Fruit fly (Drosophila melanogaster): ENCODE results near the gene CycT.

CycT gene

dm6 chr3L:17579121-17579520 lies 21.5 kb upstream of the CycT start (continued):
- TF ChIP-seq CG8632 (GFP tag; optimal IDR thresholded peaks at IDR 0.05) = peak; percentile 6
- no peak for TF ChIP-seq cyc (GFP tag; optimal IDR thresholded peaks at IDR 0.05)
- peak; percentile 30 for TF ChIP-seq lz (GFP tag; optimal IDR thresholded peaks at IDR 0.05)
- peak; percentile 53 for TF ChIP-seq CG10631 (GFP tag; optimal IDR thresholded peaks at IDR 0.05)
- TF ChIP-seq spab (GFP tag; optimal IDR thresholded peaks at IDR 0.05) = no peak
- TF ChIP-seq Hr4 (GFP tag; optimal IDR thresholded peaks at IDR 0.05) = no peak
- peak; percentile 18 for TF ChIP-seq CG31627 (GFP tag; optimal IDR thresholded peaks at IDR 0.05)
- no peak for TF ChIP-seq CG6276 (GFP tag; optimal IDR thresholded peaks at IDR 0.05)
- no peak for TF ChIP-seq CG16779 (tag; optimal IDR thresholded peaks at IDR 0.05)
- TF ChIP-seq fd59A (GFP tag; optimal IDR thresholded peaks at IDR 0.05) = peak; percentile 5
- no peak for TF ChIP-seq CG4318 (GFP tag; optimal IDR thresholded peaks at IDR 0.05)
- peak; percentile 9 for TF ChIP-seq Eip75B (GFP tag; optimal IDR thresholded peaks at IDR 0.05)
- TF ChIP-seq CG11294 (GFP tag; IDR thresholded peaks at IDR 0.05) = no peak
- peak; percentile 43 for TF ChIP-seq pdm3 (GFP tag; optimal IDR thresholded peaks at IDR 0.05)
- no peak for TF ChIP-seq eg (GFP tag; IDR thresholded peaks at IDR 0.05)
- TF ChIP-seq CG11762 (GFP tag; optimal IDR thresholded peaks at IDR 0.05; ENCODE audit: insufficient read depth) = no peak
- TF ChIP-seq dac (GFP tag; optimal IDR thresholded peaks at IDR 0.05) = no peak
- TF ChIP-seq CG1621 (tag; optimal IDR thresholded peaks at IDR 0.05) = no peak
- peak; percentile 3 for TF ChIP-seq CG11902 (GFP tag; optimal IDR thresholded peaks at IDR 0.05)
- no peak for TF ChIP-seq CG8319 (GFP tag; optimal IDR thresholded peaks at IDR 0.05)
- TF ChIP-seq Hr38 (GFP tag; optimal IDR thresholded peaks at IDR 0.05) = no peak
- peak; percentile 32 for TF ChIP-seq achi (GFP tag; optimal IDR thresholded peaks at IDR 0.05)
- TF ChIP-seq Met (GFP tag; optimal IDR thresholded peaks at IDR 0.05) = peak; percentile 33

dm6 chr3L:17578413-17578812 lies 20.8 kb upstream of the CycT start:
- peak; percentile 75 for TF ChIP-seq Met (GFP tag; optimal IDR thresholded peaks at IDR 0.05)
- TF ChIP-seq CG3919 (GFP tag; optimal IDR thresholded peaks at IDR 0.05) = peak; percentile 92
- peak; percentile 94 for TF ChIP-seq CG8119 (GFP tag; IDR thresholded peaks at IDR 0.05)
- no peak for TF ChIP-seq Blimp-1 (GFP tag; optimal IDR thresholded peaks at IDR 0.05)
- TF ChIP-seq CG11902 (GFP tag; optimal IDR thresholded peaks at IDR 0.05) = peak; percentile 75
- peak; percentile 68 for TF ChIP-seq cyc (GFP tag; optimal IDR thresholded peaks at IDR 0.05)
- no peak for TF ChIP-seq Eip93F (GFP tag; optimal IDR thresholded peaks at IDR 0.05)
- TF ChIP-seq pdm3 (GFP tag; optimal IDR thresholded peaks at IDR 0.05) = peak; percentile 90
- TF ChIP-seq Hr4 (GFP tag; optimal IDR thresholded peaks at IDR 0.05) = peak; percentile 88
- peak; percentile 88 for TF ChIP-seq net (GFP tag; optimal IDR thresholded peaks at IDR 0.05)
- peak; percentile 88 for TF ChIP-seq Sox14 (GFP tag; optimal IDR thresholded peaks at IDR 0.05)
- peak; percentile 81 for TF ChIP-seq CG7368 (GFP tag; optimal IDR thresholded peaks at IDR 0.05)
- TF ChIP-seq CG6163 (GFP tag; IDR thresholded peaks at IDR 0.05) = peak; percentile 91
- peak; percentile 82 for TF ChIP-seq CG8319 (GFP tag; optimal IDR thresholded peaks at IDR 0.05)
- peak; percentile 69 for TF ChIP-seq lz (GFP tag; optimal IDR thresholded peaks at IDR 0.05)
- TF ChIP-seq fd85E (GFP tag; optimal IDR thresholded peaks at IDR 0.05) = no peak
- no peak for TF ChIP-seq fkh (GFP tag; optimal IDR thresholded peaks at IDR 0.05)
- TF ChIP-seq Smox (GFP tag; optimal IDR thresholded peaks at IDR 0.05) = peak; percentile 73
- peak; percentile 98 for TF ChIP-seq Eip78C (GFP tag)
- peak; percentile 72 for TF ChIP-seq topi (GFP tag; optimal IDR thresholded peaks at IDR 0.05)
- no peak for TF ChIP-seq vri (GFP tag; optimal IDR thresholded peaks at IDR 0.05)
- peak; percentile 52 for TF ChIP-seq Lpt (GFP tag; optimal IDR thresholded peaks at IDR 0.05)
- peak; percentile 82 for TF ChIP-seq svp (GFP tag)
- peak; percentile 16 for TF ChIP-seq dac (GFP tag; optimal IDR thresholded peaks at IDR 0.05)
- TF ChIP-seq CG32006 (GFP tag; optimal IDR thresholded peaks at IDR 0.05) = peak; percentile 93
- peak; percentile 95 for TF ChIP-seq CG8632 (GFP tag; optimal IDR thresholded peaks at IDR 0.05)
- no peak for TF ChIP-seq Hr38 (GFP tag; optimal IDR thresholded peaks at IDR 0.05)
- peak; percentile 82; the same call in 1 of the 2 replicates for TF ChIP-seq CG11294 (GFP tag; IDR thresholded peaks at IDR 0.05)
- peak; percentile 77 for TF ChIP-seq CG6276 (GFP tag; optimal IDR thresholded peaks at IDR 0.05)
- TF ChIP-seq CG10631 (GFP tag; optimal IDR thresholded peaks at IDR 0.05) = peak; percentile 96
- TF ChIP-seq spab (GFP tag; optimal IDR thresholded peaks at IDR 0.05) = peak; percentile 97
- peak; percentile 91 for TF ChIP-seq CG34406 (GFP tag; optimal IDR thresholded peaks at IDR 0.05)
- peak; percentile 84 for TF ChIP-seq esn (GFP tag; optimal IDR thresholded peaks at IDR 0.05)
- TF ChIP-seq ss (GFP tag; optimal IDR thresholded peaks at IDR 0.05) = peak; percentile 94 to 95
- peak; percentile 81 for TF ChIP-seq CG1621 (tag; optimal IDR thresholded peaks at IDR 0.05)
- peak; percentile 72 for TF ChIP-seq CG31627 (GFP tag; optimal IDR thresholded peaks at IDR 0.05)
- TF ChIP-seq fd59A (GFP tag; optimal IDR thresholded peaks at IDR 0.05) = peak; percentile 97
- peak; percentile 85 for TF ChIP-seq CG11762 (GFP tag; optimal IDR thresholded peaks at IDR 0.05; ENCODE audit: insufficient read depth)
- peak; percentile 97 for TF ChIP-seq CG10669 (GFP tag; optimal IDR thresholded peaks at IDR 0.05)
- peak; percentile 84 for TF ChIP-seq Sox15 (GFP tag; optimal IDR thresholded peaks at IDR 0.05)
- TF ChIP-seq Eip75B (GFP tag; optimal IDR thresholded peaks at IDR 0.05) = peak; percentile 88
- peak; percentile 80 for TF ChIP-seq Gug (GFP tag; IDR thresholded peaks at IDR 0.05)
- no peak for TF ChIP-seq CG6854 (GFP tag; optimal IDR thresholded peaks at IDR 0.05)
